Fruit fly (Drosophila melanogaster) whole organism: ENCODE data around the gene CG5359.

ENCODE experiments used
- CG8478 ChIP-seq: fragments of >200 bp; optimal IDR thresholded peaks from 2 replicates; lab custom pipeline; 2018; ENCODE audit warnings: inconsistent platforms
- Dll ChIP-seq: fragments of >200 bp; optimal IDR thresholded peaks from 2 replicates; lab custom pipeline; 2017
- EcR ChIP-seq, 2 experiments: fragments of >200 bp; optimal IDR thresholded peaks; 2 replicates each; lab custom pipeline; 2017; ENCODE audit warnings: missing biosample characterization in 2 of 2, missing genetic modification characterization in 2 of 2, missing genetic modification reagents in 2 of 2
- pan ChIP-seq: fragments of >200 bp; optimal IDR thresholded peaks from 2 replicates; lab custom pipeline; 2017
- psq ChIP-seq: fragments of >200 bp; optimal IDR thresholded peaks from 2 replicates; lab custom pipeline; 2017
- usp ChIP-seq: fragments of >200 bp; optimal IDR thresholded peaks from 2 replicates; lab custom pipeline; 2017; ENCODE audit warnings: missing biosample characterization, missing genetic modification characterization, mixed read lengths

DNA sequence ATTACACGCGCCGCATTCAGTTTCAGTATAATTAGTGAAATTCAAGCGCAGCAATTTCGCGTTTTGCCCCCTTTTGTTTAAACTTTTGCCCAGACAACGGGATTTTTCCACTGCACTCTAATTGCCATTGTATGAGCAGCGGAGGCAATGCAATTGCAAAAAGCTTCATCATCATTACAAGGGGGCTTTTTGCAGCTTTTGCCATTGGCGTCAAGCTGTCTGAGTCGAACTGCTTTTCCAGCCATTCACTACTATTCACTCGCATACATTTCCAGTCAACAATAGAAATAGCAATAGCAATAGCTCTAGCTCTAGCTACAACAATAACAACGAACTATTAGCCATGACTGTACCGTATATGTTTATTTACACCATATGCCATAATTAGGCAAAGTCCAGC, 43.9 kb downstream of the CG5359 start:
- TF ChIP-seq pan (no peak), Dll (lab: Kevin White, UChicago) (no peak), CG8478 (lab: Kevin White, UChicago) (no peak), psq (lab: Kevin White, UChicago) (no peak), usp (GFP tag; lab: Kevin White, UChicago) (no peak), EcR (GFP tag; optimal IDR thresholded peaks at IDR 0.05; lab: Kevin White, UChicago) (no peak)
